In genomic region chrII:12931456-12931923, ce11 we compare ENCODE assay signal across 6 worm cellular contexts.
A peak's percentile ranks its signal among the peaks of the same experiment; 100 is the strongest.
TF ChIP-seq lines count a peak whose summit lies in the region.

Gene dct-18 (plus strand): TSS chrII:12931873.

TF ChIP-seq in whole organism, L1 larva, 84 proteins besides CTCF, POLR2A, EP300 and RAD21:
- TF ChIP-seq lin-15B (tag; optimal IDR thresholded peaks at IDR 0.05; lab: Kevin White, UChicago) (no peak), fkh-10 (GFP tag; optimal IDR thresholded peaks at IDR 0.05; lab: Kevin White, UChicago) (no peak), nhr-76 (tag; optimal IDR thresholded peaks at IDR 0.05; lab: Kevin White, UChicago) (no peak), Y116A8C.19 (tag; optimal IDR thresholded peaks at IDR 0.05; lab: Kevin White, UChicago; ENCODE audit: borderline replicate concordance) (no peak), xbp-1 (tag; optimal IDR thresholded peaks at IDR 0.05; lab: Kevin White, UChicago) (peak; percentile 46), hlh-4 (tag; optimal IDR thresholded peaks at IDR 0.05; lab: Kevin White, UChicago) (no peak), pqm-1 (tag; optimal IDR thresholded peaks at IDR 0.05; lab: Kevin White, UChicago) (peak; percentile 3), pax-3 (tag; optimal IDR thresholded peaks at IDR 0.05; lab: Kevin White, UChicago) (no peak), elt-2 (tag; optimal IDR thresholded peaks at IDR 0.05; lab: Kevin White, UChicago) (peak; percentile 69), lin-35 (GFP tag; optimal IDR thresholded peaks at IDR 0.05; lab: Kevin White, UChicago) (peak in 1 of 2 experiments; percentile 24), efl-1 (optimal IDR thresholded peaks at IDR 0.05; lab: Kevin White, UChicago) (no peak), efl-1 (GFP tag; optimal IDR thresholded peaks at IDR 0.05 in 1 of 2; lab: Kevin White, UChicago) (peak in 1 of 2 experiments; percentile 56), lsy-2 (tag; optimal IDR thresholded peaks at IDR 0.05; lab: Kevin White, UChicago) (no peak), nhr-47 (tag; optimal IDR thresholded peaks at IDR 0.05; lab: Kevin White, UChicago) (no peak)

TF ChIP-seq in whole organism, L2 larva, 48 proteins besides CTCF, POLR2A, EP300 and RAD21:
- TF ChIP-seq sma-9 (GFP tag; optimal IDR thresholded peaks at IDR 0.05; lab: Kevin White, UChicago): peak; percentile 18
- TF ChIP-seq sma-9 (tag; optimal IDR thresholded peaks at IDR 0.05; lab: Kevin White, UChicago): no peak
- peak; percentile 81 for TF ChIP-seq fos-1 (tag; optimal IDR thresholded peaks at IDR 0.05; lab: Kevin White, UChicago)
- TF ChIP-seq crh-2 (tag; optimal IDR thresholded peaks at IDR 0.05; lab: Kevin White, UChicago): peak; percentile 85
- no peak for TF ChIP-seq nhr-11 (tag; optimal IDR thresholded peaks at IDR 0.05; lab: Kevin White, UChicago)

TF ChIP-seq in whole organism, L3 larva, 47 proteins besides CTCF, POLR2A, EP300 and RAD21:
- TF ChIP-seq mml-1 (tag; optimal IDR thresholded peaks at IDR 0.05; lab: Kevin White, UChicago) (no peak), lin-39 (tag; optimal IDR thresholded peaks at IDR 0.05; lab: Kevin White, UChicago) (no peak), nhr-25 (tag; optimal IDR thresholded peaks at IDR 0.05; lab: Kevin White, UChicago) (no peak), hmg-11 (tag; optimal IDR thresholded peaks at IDR 0.05; lab: Kevin White, UChicago) (no peak), snpc-4 (tag; optimal IDR thresholded peaks at IDR 0.05; lab: Kevin White, UChicago) (no peak), pha-4 (tag; optimal IDR thresholded peaks at IDR 0.05; lab: Kevin White, UChicago) (peak; percentile 24), elt-2 (tag; optimal IDR thresholded peaks at IDR 0.05; lab: Kevin White, UChicago) (peak; percentile 95), tbx-2 (tag; optimal IDR thresholded peaks at IDR 0.05; lab: Kevin White, UChicago) (no peak), unc-39 (tag; optimal IDR thresholded peaks at IDR 0.05; lab: Kevin White, UChicago) (no peak), pqm-1 (tag; optimal IDR thresholded peaks at IDR 0.05; lab: Kevin White, UChicago) (peak; percentile 77)

TF ChIP-seq in whole organism, L4 larva, 104 proteins besides CTCF, POLR2A, EP300 and RAD21:
- TF ChIP-seq dmd-6 (GFP tag; IDR thresholded peaks at IDR 0.05; lab: Robert Waterston, UW) (peak; percentile 48), nhr-41 (GFP tag; IDR thresholded peaks at IDR 0.05; lab: Robert Waterston, UW) (0 out of 2 replicates have a peak, but pooled peaks have one; percentile 39), mxl-3 (GFP tag; optimal IDR thresholded peaks at IDR 0.05; lab: Kevin White, UChicago) (peak; percentile 0), php-3 (GFP tag; IDR thresholded peaks at IDR 0.05; lab: Robert Waterston, UW) (0 out of 2 replicates have a peak, but pooled peaks have one; percentile 20), hlh-11 (tag; optimal IDR thresholded peaks at IDR 0.05; lab: Kevin White, UChicago) (peak; percentile 62), nhr-77 (tag; optimal IDR thresholded peaks at IDR 0.05; lab: Kevin White, UChicago) (peak; percentile 29), lin-1 (GFP tag; IDR thresholded peaks at IDR 0.05; lab: Robert Waterston, UW) (0 out of 2 replicates have a peak, but pooled peaks have one; percentile 15), mep-1 (tag; optimal IDR thresholded peaks at IDR 0.05; lab: Kevin White, UChicago) (no peak), daf-16 (GFP tag; optimal IDR thresholded peaks at IDR 0.05; lab: Kevin White, UChicago) (no peak), daf-16 (tag; optimal IDR thresholded peaks at IDR 0.05; lab: Kevin White, UChicago) (peak; percentile 54), nhr-28 (tag; optimal IDR thresholded peaks at IDR 0.05; lab: Kevin White, UChicago) (peak; percentile 88), ceh-20 (GFP tag; IDR thresholded peaks at IDR 0.05; lab: Robert Waterston, UW) (no peak), dve-1 (tag; optimal IDR thresholded peaks at IDR 0.05; lab: Kevin White, UChicago; ENCODE audit: insufficient read depth) (peak; percentile 66), pqm-1 (tag; optimal IDR thresholded peaks at IDR 0.05; lab: Kevin White, UChicago) (peak; percentile 77), zag-1 (tag; optimal IDR thresholded peaks at IDR 0.05; lab: Kevin White, UChicago) (no peak)

TF ChIP-seq in whole organism, late embryonic, 69 proteins besides CTCF, POLR2A, EP300 and RAD21:
- TF ChIP-seq elt-2 (tag; optimal IDR thresholded peaks at IDR 0.05; lab: Kevin White, UChicago) (peak; percentile 94), pax-1 (tag; optimal IDR thresholded peaks at IDR 0.05; lab: Kevin White, UChicago) (no peak)

TF ChIP-seq in whole organism, young adult, 124 proteins besides CTCF, POLR2A, EP300 and RAD21:
- TF ChIP-seq let-607 (tag; optimal IDR thresholded peaks at IDR 0.05; lab: Kevin White, UChicago): peak; percentile 47 to 60
- no peak for TF ChIP-seq ztf-22 (GFP tag; optimal IDR thresholded peaks at IDR 0.05; lab: Kevin White, UChicago)
- TF ChIP-seq snpc-1.1 (tag; optimal IDR thresholded peaks at IDR 0.05; lab: Kevin White, UChicago; ENCODE audit: insufficient read depth): no peak
- peak; percentile 1 for TF ChIP-seq ets-4 (GFP tag; optimal IDR thresholded peaks at IDR 0.05; lab: Kevin White, UChicago)
- no peak for TF ChIP-seq F39B2.1 (GFP tag; IDR thresholded peaks at IDR 0.05; lab: Robert Waterston, UW)
- peak; percentile 77 for TF ChIP-seq nhr-80 (tag; optimal IDR thresholded peaks at IDR 0.05; lab: Kevin White, UChicago)
- no peak for TF ChIP-seq madf-8 (GFP tag; conservative IDR thresholded peaks at IDR 0.05; lab: Robert Waterston, UW)
- TF ChIP-seq fkh-3 (tag; optimal IDR thresholded peaks at IDR 0.05; lab: Kevin White, UChicago): no peak
